Fruit fly (Drosophila melanogaster) S2 (cell line): Measurements from ENCODE around the gene CG9132.

Experiments used
- CG8478 ChIP-seq: fragments of >200 bp; optimal IDR thresholded peaks from 2 replicates; lab custom pipeline; 2018
- CTCF ChIP-seq, 2 experiments: fragments of >200 bp; optimal IDR thresholded peaks; 2 replicates each; lab custom pipeline; 2018

- TF ChIP-seq CTCF (optimal IDR thresholded peaks at IDR 0.05; lab: Kevin White, UChicago): no peak
- TF ChIP-seq CG8478 (lab: Kevin White, UChicago): no peak
These were observed 34.8 kb upstream of the CG9132 start, which contains the start of the genes CG13004 and CG46306 for dm6 chrX:16835304-16835703.
